Worm (Caenorhabditis elegans) whole organism, late embryonic: ENCODE measurements around the gene madf-8.
"Not testable (repeated sequence)": the region's sequence is repeated elsewhere in the genome, so short reads cannot be mapped to it uniquely, and the experiment has no call there.

ENCODE experiments used
- ceh-2 ChIP-seq: sonication (generic microtip); optimal IDR thresholded peaks from 2 replicates; lab custom pipeline; 2016; ENCODE audit warnings: missing genotype, missing genetic modification characterization, missing compliant biosample characterization
- ceh-31 ChIP-seq: sonication (generic microtip); optimal IDR thresholded peaks from 2 replicates; lab custom pipeline; 2016; ENCODE audit warnings: missing genetic modification characterization, missing compliant biosample characterization
- ceh-48 ChIP-seq: sonication (generic microtip); optimal IDR thresholded peaks from 2 replicates; lab custom pipeline; 2016; ENCODE audit warnings: missing genetic modification characterization, inconsistent platforms, missing compliant biosample characterization
- dve-1 ChIP-seq: sonication (generic microtip); optimal IDR thresholded peaks from 2 replicates; lab custom pipeline; 2017; ENCODE audit warnings: antibody characterized with exemption, mild to moderate bottlenecking, missing genetic modification characterization, missing compliant biosample characterization
- elt-2 ChIP-seq: sonication (generic microtip); optimal IDR thresholded peaks from 2 replicates; lab custom pipeline; 2016; ENCODE audit warnings: missing genetic modification reagents, missing genetic modification characterization, missing compliant biosample characterization
- gmeb-2 ChIP-seq: sonication (generic microtip); optimal IDR thresholded peaks from 2 replicates; lab custom pipeline; 2016; ENCODE audit warnings: missing genetic modification characterization, inconsistent platforms, missing compliant biosample characterization
- pha-4 ChIP-seq: fragments of 150-350 bp; optimal IDR thresholded peaks from 2 replicates; lab custom pipeline; 2018; ENCODE audit warnings: missing biosample characterization, missing genetic modification reagents, missing genetic modification characterization

DNA sequence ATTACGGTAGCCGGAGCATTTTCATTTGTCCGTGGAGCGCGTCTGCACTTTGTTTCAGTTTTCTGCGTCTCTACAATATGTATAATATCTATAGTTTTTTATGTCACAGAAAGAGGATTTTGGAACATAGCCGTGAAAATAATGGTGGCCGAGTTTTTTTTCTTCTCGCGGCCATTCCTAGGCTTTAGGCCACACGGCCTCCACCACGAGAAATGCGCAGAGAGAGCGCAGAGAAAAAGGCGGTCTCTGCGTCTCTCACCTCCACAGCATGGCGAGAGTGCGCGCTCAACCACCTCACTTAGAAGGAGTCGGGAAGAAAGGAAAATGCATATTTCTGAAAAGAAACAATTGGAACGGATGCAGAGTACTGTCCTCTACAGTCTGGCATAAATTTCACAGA is 44.8 kb upstream of the madf-8 start:
- not testable (repeated sequence) for TF ChIP-seq elt-2 (tag; lab: Kevin White, UChicago); pha-4 (tag; lab: Kevin White, UChicago); ceh-48 (tag; lab: Kevin White, UChicago); gmeb-2 (tag; lab: Kevin White, UChicago); dve-1
- TF ChIP-seq ceh-2 (tag; lab: Kevin White, UChicago): peak; percentile 22
- peak; percentile 44 for TF ChIP-seq ceh-31
